Fruit fly (Drosophila melanogaster) whole organism, embryonic: Measurements from ENCODE around the gene CG32432.

Source experiments
- Trl ChIP-seq, 3 experiments: fragments of >200 bp in 2 of 3; fragments of 200-800 bp in 1 of 3; sonication (Bioruptor generic) in 1 of 3; optimal IDR thresholded peaks; 2 replicates in 1 of 3; 3 replicates in 2 of 3; lab custom pipeline; 2016 to 2017; ENCODE audit warnings: missing biosample characterization in 1 of 3, missing genetic modification characterization in 1 of 3
- zen2 ChIP-seq: fragments of 200-800 bp; sonication (Bioruptor generic); IDR thresholded peaks from 3 replicates; pipeline ENCODE4 v1.3.6; 2022; ENCODE audit warnings: missing biosample characterization, missing genetic modification characterization; ENCODE audit not compliant: partially characterized antibody

dm6 chr3L:20883969-20884368 is 1.0 kb downstream of the CG32432 start:
- TF ChIP-seq zen2 (GFP tag; lab: Robert Waterston, UW): no peak
- TF ChIP-seq Trl (optimal IDR thresholded peaks at IDR 0.05; lab: Kevin White, UChicago): no peak
- TF ChIP-seq Trl (GFP tag; optimal IDR thresholded peaks at IDR 0.05; lab: Kevin White, UChicago): no peak
